Worm (Caenorhabditis elegans) whole organism, L4 larva: ENCODE measurements around the gene clc-17.

Experiments used
- F44E2.7 ChIP-seq: fragments of 200-800 bp; sonication (Bioruptor generic); IDR thresholded peaks from 2 replicates; pipeline ENCODE4 v2.1.2; 2022; ENCODE audit warnings: missing genetic modification characterization, missing compliant biosample characterization
- aly-2 ChIP-seq: sonication (generic microtip); optimal IDR thresholded peaks from 2 replicates; lab custom pipeline; 2018; ENCODE audit warnings: missing biosample characterization, missing genetic modification characterization
- dmd-8 ChIP-seq: fragments of 200-800 bp; sonication (Bioruptor generic); IDR thresholded peaks from 2 replicates; pipeline ENCODE4 v1.3.6; 2022; ENCODE audit warnings: missing genetic modification characterization, missing compliant biosample characterization
- lin-13 ChIP-seq: fragments of 150-350 bp; optimal IDR thresholded peaks from 2 replicates; lab custom pipeline; 2014; ENCODE audit warnings: missing biosample characterization, missing genetic modification reagents, missing genetic modification characterization
- lin-15B ChIP-seq: fragments of 150-350 bp; sonication (generic microtip); optimal IDR thresholded peaks from 3 replicates; lab custom pipeline; 2014; ENCODE audit warnings: missing biosample characterization, missing genetic modification characterization
- madf-5 ChIP-seq, 2 experiments: fragments of 200-800 bp; sonication (Bioruptor generic); IDR thresholded peaks; 2 replicates each; pipeline ENCODE4 v1.3.6; 2022; ENCODE audit warnings: missing compliant biosample characterization in 2 of 2, missing genetic modification characterization in 2 of 2
- nhr-11 ChIP-seq: fragments of 150-350 bp; optimal IDR thresholded peaks from 2 replicates; lab custom pipeline; 2014; ENCODE audit warnings: missing biosample characterization, missing genetic modification characterization
- nhr-111 ChIP-seq: fragments of 200-800 bp; sonication (Bioruptor generic); optimal IDR thresholded peaks from 2 replicates; lab custom pipeline; 2018; ENCODE audit warnings: mild to moderate bottlenecking, missing genetic modification characterization, missing compliant biosample characterization
- nhr-237 ChIP-seq: sonication (generic microtip); optimal IDR thresholded peaks from 2 replicates; lab custom pipeline; 2017; ENCODE audit warnings: missing biosample characterization, missing genetic modification characterization
- nhr-76 ChIP-seq: fragments of 150-350 bp; optimal IDR thresholded peaks from 2 replicates; lab custom pipeline; 2014; ENCODE audit warnings: missing biosample characterization, missing genetic modification characterization
- pqm-1 ChIP-seq: sonication (generic microtip); optimal IDR thresholded peaks from 2 replicates; lab custom pipeline; 2017; ENCODE audit warnings: missing biosample characterization, missing genetic modification characterization
- skn-1 ChIP-seq: fragments of 150-350 bp; optimal IDR thresholded peaks from 2 replicates; lab custom pipeline; 2014; ENCODE audit warnings: missing biosample characterization, missing genetic modification characterization
- tra-1 ChIP-seq: fragments of 200-800 bp; sonication (Bioruptor generic); IDR thresholded peaks from 2 replicates; pipeline ENCODE4 v1.3.6; 2022; ENCODE audit warnings: missing genetic modification reagents, missing genetic modification characterization, missing compliant biosample characterization
- ztf-11 ChIP-seq: fragments of 150-350 bp; optimal IDR thresholded peaks from 2 replicates; lab custom pipeline; 2014; ENCODE audit warnings: missing biosample characterization, missing genetic modification characterization

ce11 chrX:11120808-11121207, 13.6 kb downstream of the clc-17 start, which contains the start of gene R08B4.3:
- no peak for TF ChIP-seq nhr-76
- no peak for TF ChIP-seq F44E2.7 (GFP tag; lab: Robert Waterston, UW)
- TF ChIP-seq nhr-11, result no peak
- TF ChIP-seq skn-1 (tag; lab: Kevin White, UChicago), result no peak
- no peak for TF ChIP-seq nhr-237 (tag; lab: Kevin White, UChicago)
- TF ChIP-seq ztf-11 (tag; lab: Kevin White, UChicago), result no peak
- TF ChIP-seq madf-5 (GFP tag; IDR thresholded peaks at IDR 0.05; lab: Robert Waterston, UW), result no peak
- TF ChIP-seq dmd-8 (GFP tag; lab: Robert Waterston, UW), result no peak
- TF ChIP-seq nhr-111 (GFP tag; lab: Kevin White, UChicago), result no peak
- no peak for TF ChIP-seq lin-13 (GFP tag; lab: Kevin White, UChicago)
- no peak for TF ChIP-seq lin-15B (tag; lab: Kevin White, UChicago)
- no peak for TF ChIP-seq pqm-1
- no peak for TF ChIP-seq aly-2 (tag; lab: Kevin White, UChicago)
- no peak for TF ChIP-seq tra-1 (GFP tag; lab: Robert Waterston, UW)
